Worm (Caenorhabditis elegans) whole organism, L4 larva: ENCODE measurements around the gene C54C6.4.

Experiments used
- F10B5.3 ChIP-seq: sonication (generic microtip); optimal IDR thresholded peaks from 2 replicates; lab custom pipeline; 2016; ENCODE audit warnings: mild to moderate bottlenecking, missing genetic modification characterization, missing compliant biosample characterization
- F37D6.2 ChIP-seq: sonication (generic microtip); optimal IDR thresholded peaks from 2 replicates; lab custom pipeline; 2016; ENCODE audit warnings: mild to moderate bottlenecking, missing genetic modification characterization, missing compliant biosample characterization
- R02D3.7 ChIP-seq: fragments of 150-350 bp; sonication (generic microtip); optimal IDR thresholded peaks from 3 replicates; lab custom pipeline; 2014; ENCODE audit warnings: missing biosample characterization, missing genetic modification characterization
- T20F7.1 ChIP-seq: fragments of 200-800 bp; sonication (Bioruptor generic); optimal IDR thresholded peaks from 2 replicates; lab custom pipeline; 2018; ENCODE audit warnings: mild to moderate bottlenecking, missing genetic modification characterization, missing compliant biosample characterization
- T26A8.4 ChIP-seq: fragments of 200-800 bp; sonication (Bioruptor generic); IDR thresholded peaks from 2 replicates; pipeline ENCODE4 v1.3.6; 2022; ENCODE audit warnings: missing genetic modification characterization, missing compliant biosample characterization
- Y48G9A.11 ChIP-seq: fragments of 200-800 bp; sonication (Bioruptor generic); IDR thresholded peaks from 2 replicates; pipeline ENCODE4 v1.3.6; 2022; ENCODE audit warnings: missing genetic modification reagents, missing genetic modification characterization, missing compliant biosample characterization
- aha-1 ChIP-seq: fragments of 150-350 bp; peaks from one replicate; lab custom pipeline; 2014; ENCODE audit warnings: missing biosample characterization, missing genetic modification characterization
- attf-4 ChIP-seq: sonication (generic microtip); optimal IDR thresholded peaks from 3 replicates; lab custom pipeline; 2017; ENCODE audit warnings: missing biosample characterization, missing genetic modification characterization
- ceh-20 ChIP-seq: fragments of 200-800 bp; sonication (Bioruptor generic); IDR thresholded peaks from 2 replicates; pipeline ENCODE4 v1.3.6; 2022; ENCODE audit warnings: missing genetic modification reagents, missing genetic modification characterization, missing compliant biosample characterization
- ceh-32 ChIP-seq: sonication (generic microtip); optimal IDR thresholded peaks from 2 replicates; lab custom pipeline; 2016; ENCODE audit warnings: mild to moderate bottlenecking, missing genetic modification characterization, missing compliant biosample characterization; ENCODE audit not compliant: poor library complexity
- ces-1 ChIP-seq: fragments of 150-350 bp; sonication (generic microtip); optimal IDR thresholded peaks from 4 replicates; lab custom pipeline; 2014; ENCODE audit warnings: missing biosample characterization, missing genetic modification reagents, missing genetic modification characterization
- ctbp-1 ChIP-seq: fragments of 200-800 bp; sonication (Bioruptor generic); IDR thresholded peaks from 2 replicates; pipeline ENCODE4 v1.3.6; 2022; ENCODE audit warnings: missing genetic modification reagents, missing genetic modification characterization, missing compliant biosample characterization
- daf-12 ChIP-seq: fragments of 150-350 bp; optimal IDR thresholded peaks from 2 replicates; lab custom pipeline; 2014; ENCODE audit warnings: missing biosample characterization, missing genetic modification reagents, missing genetic modification characterization
- daf-16 ChIP-seq, 3 experiments: sonication (generic microtip); optimal IDR thresholded peaks; 2 replicates each; lab custom pipeline; 2016 to 2017; ENCODE audit warnings: missing genetic modification characterization in 3 of 3, missing genetic modification reagents in 3 of 3, mild to moderate bottlenecking in 2 of 3, missing compliant biosample characterization in 2 of 3, missing biosample characterization in 1 of 3, moderate library complexity in 1 of 3
- dmd-6 ChIP-seq: fragments of 200-800 bp; sonication (Bioruptor generic); IDR thresholded peaks from 2 replicates; pipeline ENCODE4 v1.3.6; 2022; ENCODE audit warnings: missing genetic modification reagents, missing genetic modification characterization, missing compliant biosample characterization
- dmd-9 ChIP-seq: fragments of 200-800 bp; sonication (Bioruptor generic); IDR thresholded peaks from 2 replicates; pipeline ENCODE4 v1.3.6; 2022; ENCODE audit warnings: missing genetic modification reagents, missing genetic modification characterization, missing compliant biosample characterization
- dpl-1 ChIP-seq: fragments of 150-350 bp; optimal IDR thresholded peaks from 2 replicates; lab custom pipeline; 2014; ENCODE audit warnings: missing biosample characterization, missing genetic modification reagents, missing genetic modification characterization
- egl-43 ChIP-seq: fragments of 200-800 bp; sonication (Bioruptor generic); IDR thresholded peaks from 2 replicates; pipeline ENCODE4 v1.3.6; 2022; ENCODE audit warnings: missing genetic modification reagents, missing genetic modification characterization, missing compliant biosample characterization
- fkh-10 ChIP-seq: fragments of 150-350 bp; optimal IDR thresholded peaks from 2 replicates; lab custom pipeline; 2014; ENCODE audit warnings: missing biosample characterization, missing genetic modification reagents, missing genetic modification characterization
- hlh-11 ChIP-seq: fragments of 200-800 bp; sonication (Bioruptor generic); optimal IDR thresholded peaks from 2 replicates; lab custom pipeline; 2018; ENCODE audit warnings: mild to moderate bottlenecking, missing genetic modification characterization, missing compliant biosample characterization
- hmg-1.1 ChIP-seq: fragments of 200-800 bp; sonication (Bioruptor generic); IDR thresholded peaks from 2 replicates; pipeline ENCODE4 v1.3.6; 2022; ENCODE audit warnings: missing genetic modification reagents, missing genetic modification characterization, missing compliant biosample characterization
- lim-7 ChIP-seq: fragments of 200-800 bp; sonication (Bioruptor generic); IDR thresholded peaks from 2 replicates; pipeline ENCODE4 v1.3.6; 2022; ENCODE audit warnings: missing genetic modification characterization, missing compliant biosample characterization
- lin-15B ChIP-seq: fragments of 150-350 bp; sonication (generic microtip); optimal IDR thresholded peaks from 3 replicates; lab custom pipeline; 2014; ENCODE audit warnings: missing biosample characterization, missing genetic modification characterization
- lin-39 ChIP-seq: fragments of 150-350 bp; optimal IDR thresholded peaks from 2 replicates; lab custom pipeline; 2014; ENCODE audit warnings: missing biosample characterization, missing genetic modification reagents, missing genetic modification characterization
- lir-3 ChIP-seq: sonication (generic microtip); optimal IDR thresholded peaks from 2 replicates; lab custom pipeline; 2016; ENCODE audit warnings: mild to moderate bottlenecking, missing genetic modification characterization, missing compliant biosample characterization
- lsy-2 ChIP-seq, 2 experiments: fragments of 150-350 bp in 1 of 2; sonication (generic microtip) in 1 of 2; optimal IDR thresholded peaks; 2 replicates each; lab custom pipeline; 2014 to 2017; ENCODE audit warnings: missing biosample characterization in 2 of 2, missing genetic modification characterization in 2 of 2
- mdl-1 ChIP-seq, 2 experiments: fragments of 150-350 bp in 1 of 2; sonication (generic microtip) in 1 of 2; optimal IDR thresholded peaks; 2 replicates each; lab custom pipeline; 2014 to 2017; ENCODE audit warnings: missing biosample characterization in 2 of 2, missing genetic modification characterization in 2 of 2
- mep-1 ChIP-seq: fragments of 150-350 bp; sonication (generic microtip); optimal IDR thresholded peaks from 3 replicates; lab custom pipeline; 2014; ENCODE audit warnings: missing biosample characterization, missing genetic modification characterization
- nhr-111 ChIP-seq: fragments of 200-800 bp; sonication (Bioruptor generic); optimal IDR thresholded peaks from 2 replicates; lab custom pipeline; 2018; ENCODE audit warnings: mild to moderate bottlenecking, missing genetic modification characterization, missing compliant biosample characterization
- nhr-28 ChIP-seq: fragments of 150-350 bp; optimal IDR thresholded peaks from 2 replicates; lab custom pipeline; 2014; ENCODE audit warnings: missing biosample characterization, missing genetic modification characterization
- nhr-42 ChIP-seq: fragments of 200-800 bp; sonication (Bioruptor generic); IDR thresholded peaks from 2 replicates; pipeline ENCODE4 v1.3.6; 2022; ENCODE audit warnings: missing genetic modification characterization, missing compliant biosample characterization
- nhr-48 ChIP-seq: sonication (generic microtip); optimal IDR thresholded peaks from 2 replicates; lab custom pipeline; 2016; ENCODE audit warnings: mild to moderate bottlenecking, missing genetic modification characterization, missing compliant biosample characterization
- nhr-76 ChIP-seq: fragments of 150-350 bp; optimal IDR thresholded peaks from 2 replicates; lab custom pipeline; 2014; ENCODE audit warnings: missing biosample characterization, missing genetic modification characterization
- php-3 ChIP-seq: fragments of 200-800 bp; sonication (Bioruptor generic); IDR thresholded peaks from 2 replicates; pipeline ENCODE4 v1.3.6; 2022; ENCODE audit warnings: missing genetic modification reagents, missing genetic modification characterization, missing compliant biosample characterization
- pqm-1 ChIP-seq: sonication (generic microtip); optimal IDR thresholded peaks from 2 replicates; lab custom pipeline; 2017; ENCODE audit warnings: missing biosample characterization, missing genetic modification characterization
- rbr-2 ChIP-seq: sonication (generic microtip); optimal IDR thresholded peaks from 2 replicates; lab custom pipeline; 2016; ENCODE audit warnings: missing genotype, missing genetic modification characterization, missing compliant biosample characterization
- saeg-2 ChIP-seq: fragments of 200-800 bp; sonication (Bioruptor generic); IDR thresholded peaks from 2 replicates; pipeline ENCODE4 v1.3.6; 2022; ENCODE audit warnings: missing genetic modification reagents, missing genetic modification characterization, missing compliant biosample characterization
- set-16 ChIP-seq: fragments of 200-800 bp; sonication (Bioruptor generic); IDR thresholded peaks from 2 replicates; pipeline ENCODE4 v1.3.6; 2022; ENCODE audit warnings: missing genetic modification reagents, missing genetic modification characterization, missing compliant biosample characterization
- snpc-1.2 ChIP-seq: fragments of 200-800 bp; sonication (Bioruptor generic); IDR thresholded peaks from 2 replicates; pipeline ENCODE4 v1.3.6; 2022; ENCODE audit warnings: missing genetic modification reagents, missing genetic modification characterization, missing compliant biosample characterization
- tra-1 ChIP-seq: fragments of 200-800 bp; sonication (Bioruptor generic); IDR thresholded peaks from 2 replicates; pipeline ENCODE4 v1.3.6; 2022; ENCODE audit warnings: missing genetic modification reagents, missing genetic modification characterization, missing compliant biosample characterization
- unc-62 ChIP-seq, 3 experiments: fragments of 150-350 bp in 1 of 3; sonication (generic microtip); optimal IDR thresholded peaks in 2 of 3; peaks in 1 of 3; 1 replicate in 1 of 3; 2 replicates in 2 of 3; lab custom pipeline; 2014 to 2017; ENCODE audit warnings: missing biosample characterization in 3 of 3, missing genetic modification characterization in 3 of 3, missing genetic modification reagents in 3 of 3, missing genotype in 1 of 3
- vab-7 ChIP-seq: fragments of 200-800 bp; sonication (Bioruptor generic); IDR thresholded peaks from 2 replicates; pipeline ENCODE4 v1.3.6; 2022; ENCODE audit warnings: missing genetic modification reagents, missing genetic modification characterization, missing compliant biosample characterization
- ztf-11 ChIP-seq: fragments of 150-350 bp; optimal IDR thresholded peaks from 2 replicates; lab custom pipeline; 2014; ENCODE audit warnings: missing biosample characterization, missing genetic modification characterization
- ztf-7 ChIP-seq: fragments of 150-350 bp; optimal IDR thresholded peaks from 2 replicates; lab custom pipeline; 2014; ENCODE audit warnings: missing biosample characterization, missing genetic modification characterization

Gene C54C6.4

DNA sequence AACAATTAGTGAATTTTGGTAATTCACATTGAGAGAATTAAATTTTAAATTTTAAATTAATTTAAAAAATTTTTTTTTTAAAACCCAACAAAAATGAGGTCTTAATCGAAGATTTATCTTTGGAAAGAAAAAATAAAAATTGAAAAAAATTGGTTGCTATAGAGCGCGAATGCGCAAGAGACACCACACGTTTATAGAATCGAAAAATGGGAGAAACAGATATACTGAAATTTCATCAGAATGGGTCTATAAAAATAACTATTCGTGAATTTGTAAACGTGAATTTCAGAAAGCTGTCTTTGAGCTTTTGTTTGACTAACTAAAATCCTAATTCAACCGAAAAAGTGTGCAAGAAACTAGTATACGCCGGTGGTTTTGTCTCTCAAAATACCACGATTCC lies 13.0 kb upstream of the C54C6.4 start (continued):
- TF ChIP-seq lim-7 (GFP tag; lab: Robert Waterston, UW) (no peak), lir-3 (tag; lab: Kevin White, UChicago) (no peak), hlh-11 (tag; lab: Kevin White, UChicago) (no peak), lsy-2 (tag; optimal IDR thresholded peaks at IDR 0.05; lab: Kevin White, UChicago) (peak in 1 of 2 experiments; percentile 72), dpl-1 (GFP tag; lab: Kevin White, UChicago) (peak; percentile 57), rbr-2 (peak; percentile 28), saeg-2 (GFP tag; lab: Robert Waterston, UW) (no peak), ztf-7 (no peak), ceh-32 (no peak), tra-1 (no peak), nhr-42 (GFP tag; lab: Robert Waterston, UW) (no peak), Y48G9A.11 (GFP tag; lab: Robert Waterston, UW) (no peak), T20F7.1 (GFP tag; lab: Kevin White, UChicago) (no peak), dmd-9 (GFP tag; lab: Robert Waterston, UW) (no peak), daf-12 (tag; lab: Kevin White, UChicago) (no peak), attf-4 (tag; lab: Kevin White, UChicago) (no peak), ztf-11 (tag; lab: Kevin White, UChicago) (no peak), nhr-48 (tag; lab: Kevin White, UChicago) (no peak), R02D3.7 (tag; lab: Kevin White, UChicago) (no peak), nhr-28 (tag; lab: Kevin White, UChicago) (peak; percentile 39), lin-15B (tag; lab: Kevin White, UChicago) (no peak), php-3 (GFP tag; lab: Robert Waterston, UW) (no peak), vab-7 (GFP tag; lab: Robert Waterston, UW) (no peak)
- TF ChIP-seq, all 104 proteins: peak for 15

DNA sequence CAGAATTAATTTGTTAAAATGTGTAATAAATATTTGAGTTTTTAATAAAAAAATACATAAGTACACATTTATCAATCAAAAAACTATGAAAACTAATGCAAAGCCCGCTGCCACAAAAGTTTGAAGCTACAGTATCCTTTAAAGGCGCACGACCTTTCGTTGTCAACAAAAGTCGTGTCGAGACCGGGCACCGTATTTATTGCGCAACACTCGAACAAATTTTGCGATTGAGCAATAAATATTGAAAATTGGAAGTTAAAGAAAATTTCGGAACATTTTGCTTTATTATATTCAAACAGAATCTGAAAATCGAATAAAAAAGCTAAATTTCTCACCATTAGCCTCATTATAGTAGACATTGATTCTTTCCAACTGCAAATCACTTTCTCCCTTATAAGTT lies 12.4 kb upstream of the C54C6.4 start:
- TF ChIP-seq egl-43 (GFP tag; lab: Robert Waterston, UW) (no peak), nhr-76 (tag; lab: Kevin White, UChicago) (no peak), aha-1 (tag; lab: Kevin White, UChicago) (peak; percentile 22)

DNA sequence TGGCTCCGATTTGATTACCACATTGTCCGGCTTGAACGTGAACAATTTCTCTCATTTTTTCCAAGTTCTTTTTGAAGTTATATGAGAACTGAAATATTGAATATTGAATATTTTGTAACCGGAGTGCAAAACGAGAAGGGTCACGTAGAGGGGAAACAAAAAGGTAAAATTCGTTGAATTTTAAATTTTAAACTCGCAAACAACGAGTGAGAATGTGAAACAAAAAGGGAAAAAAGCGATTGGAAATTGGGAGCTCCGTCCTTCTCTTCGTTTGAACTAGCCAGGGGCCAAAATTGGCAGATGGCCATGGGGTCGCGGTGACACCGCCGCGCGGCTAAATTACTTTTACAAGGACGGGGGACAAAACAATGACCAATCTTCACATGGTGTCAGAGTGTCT lies 11.9 kb upstream of the C54C6.4 start, which contains the start of gene ben-1:
Gene ben-1 (minus strand): TSS at position 101 of the 400 bp plus-strand sequence.
- TF ChIP-seq ces-1 (GFP tag; lab: Kevin White, UChicago) (no peak), ceh-20 (no peak), mep-1 (tag; lab: Kevin White, UChicago) (no peak), lin-39 (tag; lab: Kevin White, UChicago) (no peak), dmd-9 (GFP tag; lab: Robert Waterston, UW) (no peak), aha-1 (tag; lab: Kevin White, UChicago) (no peak), F10B5.3 (tag; lab: Kevin White, UChicago) (no peak), nhr-111 (GFP tag; lab: Kevin White, UChicago) (no peak), dmd-6 (no peak), ceh-32 (no peak), pqm-1 (tag; lab: Kevin White, UChicago) (no peak), snpc-1.2 (GFP tag; lab: Robert Waterston, UW) (no peak), mdl-1 (tag; optimal IDR thresholded peaks at IDR 0.05; lab: Kevin White, UChicago) (no peak)

DNA sequence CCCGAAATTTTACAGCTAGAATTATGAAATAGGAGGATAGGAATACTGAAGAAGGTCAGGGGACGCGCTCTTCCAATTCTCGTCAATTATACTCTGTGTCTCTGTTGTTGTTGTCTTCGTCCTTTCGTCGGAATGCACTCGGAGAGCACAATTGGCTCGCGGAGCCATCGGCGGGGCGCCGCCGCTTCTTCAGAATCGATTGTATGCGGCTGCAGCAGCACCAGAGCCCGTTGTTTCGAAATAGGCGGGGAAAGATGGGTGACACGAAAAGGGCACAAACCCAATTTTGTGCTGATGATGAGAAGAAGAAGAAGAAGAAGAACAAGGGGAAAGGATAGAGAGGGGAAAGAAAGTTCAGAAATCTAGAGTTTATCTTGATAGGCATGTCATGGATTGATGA lies 11.3 kb upstream of the C54C6.4 start:
- TF ChIP-seq dmd-6 (no peak), mdl-1 (tag; optimal IDR thresholded peaks at IDR 0.05; lab: Kevin White, UChicago) (no peak), rbr-2 (peak; percentile 30), T26A8.4 (GFP tag; lab: Robert Waterston, UW) (no peak), lim-7 (GFP tag; lab: Robert Waterston, UW) (no peak), ces-1 (GFP tag; lab: Kevin White, UChicago) (peak; percentile 11), ctbp-1 (GFP tag; lab: Robert Waterston, UW) (peak; percentile 54; the same call in 1 of the 2 replicates), ceh-32 (no peak), F37D6.2 (peak; percentile 42), daf-12 (tag; lab: Kevin White, UChicago) (no peak), daf-16 (GFP tag; optimal IDR thresholded peaks at IDR 0.05; lab: Kevin White, UChicago) (no peak), daf-16 (tag; optimal IDR thresholded peaks at IDR 0.05; lab: Kevin White, UChicago) (no peak), fkh-10 (GFP tag; lab: Kevin White, UChicago) (peak; percentile 51), nhr-48 (tag; lab: Kevin White, UChicago) (no peak), hmg-1.1 (GFP tag; lab: Robert Waterston, UW) (0 out of 2 replicates have a peak, but pooled peaks have one; percentile 13), lsy-2 (tag; optimal IDR thresholded peaks at IDR 0.05; lab: Kevin White, UChicago) (peak in 1 of 2 experiments; percentile 40), unc-62 (GFP tag; optimal IDR thresholded peaks at IDR 0.05 in 1 of 2; lab: Kevin White, UChicago) (peak in 1 of 2 experiments; percentile 70), unc-62 (tag; optimal IDR thresholded peaks at IDR 0.05; lab: Kevin White, UChicago) (no peak), mep-1 (tag; lab: Kevin White, UChicago) (peak; percentile 16), set-16 (GFP tag; lab: Robert Waterston, UW) (peak; percentile 63)
- TF ChIP-seq, all 104 proteins: peak for 10
